Worm (Caenorhabditis elegans): ENCODE results near the gene F55G1.15.

DNA sequence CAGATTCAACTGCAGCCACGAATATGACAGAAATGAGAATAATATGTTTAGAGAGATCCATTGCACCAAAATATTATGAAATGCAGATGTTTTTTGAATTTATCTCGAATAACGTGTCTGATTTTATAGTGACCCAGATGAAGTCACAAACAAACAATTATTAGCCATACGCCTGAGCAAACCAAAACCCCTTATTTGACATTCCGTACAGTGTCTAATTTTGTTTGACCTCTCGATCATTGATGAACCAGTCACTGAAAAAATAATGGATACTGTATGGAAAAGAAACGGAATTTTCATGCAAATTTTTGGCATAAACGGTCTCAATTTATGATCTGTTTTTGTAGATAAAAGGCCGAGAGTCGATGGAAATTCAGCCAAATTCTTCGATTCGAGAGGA lies 14.9 kb upstream of the F55G1.15 start, which contains the start of the genes R05G6.9 and R05G6.3:
- TF ChIP-seq fos-1 (tag; optimal IDR thresholded peaks at IDR 0.05) (no peak), nhr-23 (tag; optimal IDR thresholded peaks at IDR 0.05) (no peak), daf-12 (tag; optimal IDR thresholded peaks at IDR 0.05) (no peak), mdl-1 (tag; optimal IDR thresholded peaks at IDR 0.05) (no peak), nhr-77 (tag; optimal IDR thresholded peaks at IDR 0.05) (no peak), elt-2 (tag; optimal IDR thresholded peaks at IDR 0.05) (no peak), nhr-67 (tag; optimal IDR thresholded peaks at IDR 0.05) (no peak), nhr-25 (tag; optimal IDR thresholded peaks at IDR 0.05) (no peak), nhr-237 (tag; optimal IDR thresholded peaks at IDR 0.05) (no peak), nfya-1 (tag; optimal IDR thresholded peaks at IDR 0.05; ENCODE audit: insufficient read depth) (no peak), skn-1 (tag; optimal IDR thresholded peaks at IDR 0.05) (no peak), nhr-76 (tag; optimal IDR thresholded peaks at IDR 0.05) (no peak)

Data from whole organism, L3 larva.